Worm (Caenorhabditis elegans) whole organism, L3 larva: Measurements from ENCODE around the gene grld-1.

Source experiments
- aly-2 ChIP-seq: fragments of 150-350 bp; optimal IDR thresholded peaks from 2 replicates; lab custom pipeline; 2014; ENCODE audit warnings: missing biosample characterization, missing genetic modification characterization
- ama-1 ChIP-seq: fragments of 150-350 bp; optimal IDR thresholded peaks from 2 replicates; lab custom pipeline; 2018
- ceh-16 ChIP-seq: sonication (generic microtip); optimal IDR thresholded peaks from 2 replicates; lab custom pipeline; 2017; ENCODE audit warnings: missing biosample characterization, missing genetic modification characterization
- ceh-28 ChIP-seq: fragments of 150-350 bp; optimal IDR thresholded peaks from 2 replicates; lab custom pipeline; 2014; ENCODE audit warnings: missing biosample characterization, missing genetic modification reagents, missing genetic modification characterization
- ceh-82 ChIP-seq: fragments of 150-350 bp; optimal IDR thresholded peaks from 2 replicates; lab custom pipeline; 2014; ENCODE audit warnings: missing biosample characterization, missing genetic modification characterization
- ceh-9 ChIP-seq: sonication (generic microtip); optimal IDR thresholded peaks from 2 replicates; lab custom pipeline; 2018; ENCODE audit warnings: missing biosample characterization, missing genetic modification characterization
- daf-12 ChIP-seq: fragments of 150-350 bp; optimal IDR thresholded peaks from 2 replicates; lab custom pipeline; 2014; ENCODE audit warnings: missing biosample characterization, missing genetic modification reagents, missing genetic modification characterization
- egl-27 ChIP-seq: sonication (generic microtip); optimal IDR thresholded peaks from 4 replicates; lab custom pipeline; 2017; ENCODE audit warnings: missing biosample characterization, missing genetic modification reagents, missing genetic modification characterization
- egl-5 ChIP-seq: fragments of 150-350 bp; optimal IDR thresholded peaks from 2 replicates; lab custom pipeline; 2017; ENCODE audit warnings: missing biosample characterization, missing genetic modification reagents, missing genetic modification characterization, inconsistent platforms
- elt-1 ChIP-seq: fragments of 150-350 bp; optimal IDR thresholded peaks from 2 replicates; lab custom pipeline; 2014; ENCODE audit warnings: missing biosample characterization, missing genetic modification characterization
- elt-2 ChIP-seq: sonication (generic microtip); optimal IDR thresholded peaks from 2 replicates; lab custom pipeline; 2016; ENCODE audit warnings: missing genetic modification reagents, mild to moderate bottlenecking, missing genetic modification characterization, missing compliant biosample characterization
- elt-3 ChIP-seq, 3 experiments: fragments of 150-350 bp in 1 of 3; sonication (generic microtip) in 2 of 3; optimal IDR thresholded peaks; 2 replicates in 2 of 3; 4 replicates in 1 of 3; lab custom pipeline; 2014 to 2017; ENCODE audit warnings: missing biosample characterization in 3 of 3, missing genetic modification characterization in 3 of 3
- eor-1 ChIP-seq, 2 experiments: fragments of 150-350 bp; optimal IDR thresholded peaks; 2 replicates each; lab custom pipeline; 2014 to 2018; ENCODE audit warnings: missing biosample characterization in 2 of 2, missing genetic modification characterization in 2 of 2
- fkh-10 ChIP-seq: sonication (generic microtip); optimal IDR thresholded peaks from 2 replicates; lab custom pipeline; 2017; ENCODE audit warnings: missing biosample characterization, missing genetic modification reagents, missing genetic modification characterization
- fkh-2 ChIP-seq: fragments of 150-350 bp; optimal IDR thresholded peaks from 2 replicates; lab custom pipeline; 2014; ENCODE audit warnings: missing biosample characterization, missing genetic modification reagents, missing genetic modification characterization
- fos-1 ChIP-seq: fragments of 150-350 bp; optimal IDR thresholded peaks from 2 replicates; lab custom pipeline; 2014; ENCODE audit warnings: missing biosample characterization, missing genetic modification characterization
- hmg-11 ChIP-seq: sonication (generic microtip); optimal IDR thresholded peaks from 2 replicates; lab custom pipeline; 2016; ENCODE audit warnings: missing genetic modification characterization, missing compliant biosample characterization
- jun-1 ChIP-seq: fragments of 150-350 bp; optimal IDR thresholded peaks from 2 replicates; lab custom pipeline; 2014; ENCODE audit warnings: missing biosample characterization, missing genetic modification reagents, missing genetic modification characterization
- lin-15B ChIP-seq: fragments of 150-350 bp; optimal IDR thresholded peaks from 2 replicates; lab custom pipeline; 2014; ENCODE audit warnings: missing biosample characterization, missing genetic modification characterization
- lin-39 ChIP-seq: fragments of 150-350 bp; optimal IDR thresholded peaks from 2 replicates; lab custom pipeline; 2018; ENCODE audit warnings: missing biosample characterization, missing genetic modification reagents, missing genetic modification characterization
- lsy-12 ChIP-seq: sonication (generic microtip); optimal IDR thresholded peaks from 2 replicates; lab custom pipeline; 2016; ENCODE audit warnings: mild to moderate bottlenecking, missing genetic modification characterization, missing compliant biosample characterization
- mdl-1 ChIP-seq: fragments of 150-350 bp; optimal IDR thresholded peaks from 2 replicates; lab custom pipeline; 2014; ENCODE audit warnings: missing biosample characterization, missing genetic modification characterization
- nfya-1 ChIP-seq: sonication (generic microtip); optimal IDR thresholded peaks from 2 replicates; lab custom pipeline; 2017; ENCODE audit warnings: missing genetic modification characterization, mild to moderate bottlenecking, missing compliant biosample characterization, antibody characterized with exemption, moderate library complexity; ENCODE audit not compliant: insufficient read depth
- nhr-11 ChIP-seq: fragments of 150-350 bp; optimal IDR thresholded peaks from 2 replicates; lab custom pipeline; 2014; ENCODE audit warnings: missing biosample characterization, missing genetic modification characterization
- nhr-23 ChIP-seq: fragments of 150-350 bp; optimal IDR thresholded peaks from 2 replicates; lab custom pipeline; 2014; ENCODE audit warnings: missing biosample characterization, missing genetic modification reagents, missing genetic modification characterization
- nhr-28 ChIP-seq: fragments of 150-350 bp; optimal IDR thresholded peaks from 2 replicates; lab custom pipeline; 2014; ENCODE audit warnings: missing biosample characterization, missing genetic modification characterization
- nhr-43 ChIP-seq: sonication (generic microtip); optimal IDR thresholded peaks from 2 replicates; lab custom pipeline; 2016; ENCODE audit warnings: mild to moderate bottlenecking, missing genetic modification characterization, missing compliant biosample characterization; ENCODE audit not compliant: poor library complexity, severe bottlenecking
- nhr-67 ChIP-seq: fragments of 150-350 bp; optimal IDR thresholded peaks from 2 replicates; lab custom pipeline; 2014; ENCODE audit warnings: missing biosample characterization, missing genetic modification characterization
- nhr-76 ChIP-seq: fragments of 150-350 bp; sonication (generic microtip); optimal IDR thresholded peaks from 5 replicates; lab custom pipeline; 2014; ENCODE audit warnings: missing biosample characterization, missing genetic modification characterization
- nhr-77 ChIP-seq: fragments of 150-350 bp; optimal IDR thresholded peaks from 2 replicates; lab custom pipeline; 2014; ENCODE audit warnings: missing biosample characterization, missing genetic modification characterization
- pha-4 ChIP-seq: fragments of 150-350 bp; optimal IDR thresholded peaks from 2 replicates; lab custom pipeline; 2014; ENCODE audit warnings: missing biosample characterization, missing genetic modification reagents, missing genetic modification characterization
- pqm-1 ChIP-seq: fragments of 150-350 bp; optimal IDR thresholded peaks from 2 replicates; lab custom pipeline; 2017; ENCODE audit warnings: missing biosample characterization, missing genetic modification characterization, inconsistent platforms
- sea-2 ChIP-seq: fragments of 150-350 bp; sonication (generic microtip); optimal IDR thresholded peaks from 4 replicates; lab custom pipeline; 2014; ENCODE audit warnings: missing biosample characterization, missing genetic modification reagents, missing genetic modification characterization
- skn-1 ChIP-seq: fragments of 150-350 bp; optimal IDR thresholded peaks from 2 replicates; lab custom pipeline; 2014; ENCODE audit warnings: missing biosample characterization, missing genetic modification characterization
- snpc-4 ChIP-seq: fragments of 150-350 bp; optimal IDR thresholded peaks from 2 replicates; lab custom pipeline; 2014; ENCODE audit warnings: missing biosample characterization, missing genetic modification characterization
- tbx-2 ChIP-seq: sonication (generic microtip); optimal IDR thresholded peaks from 2 replicates; lab custom pipeline; 2016; ENCODE audit warnings: mild to moderate bottlenecking, missing genetic modification characterization, missing compliant biosample characterization
- unc-39 ChIP-seq: sonication (generic microtip); optimal IDR thresholded peaks from 4 replicates; lab custom pipeline; 2017; ENCODE audit warnings: missing biosample characterization, missing genetic modification characterization
- unc-62 ChIP-seq: fragments of 150-350 bp; sonication (generic microtip); optimal IDR thresholded peaks from 4 replicates; lab custom pipeline; 2014; ENCODE audit warnings: missing biosample characterization, missing genetic modification reagents, missing genetic modification characterization
- zag-1 ChIP-seq: fragments of 150-350 bp; optimal IDR thresholded peaks from 2 replicates; lab custom pipeline; 2014; ENCODE audit warnings: missing biosample characterization, missing genetic modification characterization
- ztf-11 ChIP-seq: fragments of 150-350 bp; optimal IDR thresholded peaks from 2 replicates; lab custom pipeline; 2014; ENCODE audit warnings: missing biosample characterization, missing genetic modification characterization

Gene grld-1

DNA sequence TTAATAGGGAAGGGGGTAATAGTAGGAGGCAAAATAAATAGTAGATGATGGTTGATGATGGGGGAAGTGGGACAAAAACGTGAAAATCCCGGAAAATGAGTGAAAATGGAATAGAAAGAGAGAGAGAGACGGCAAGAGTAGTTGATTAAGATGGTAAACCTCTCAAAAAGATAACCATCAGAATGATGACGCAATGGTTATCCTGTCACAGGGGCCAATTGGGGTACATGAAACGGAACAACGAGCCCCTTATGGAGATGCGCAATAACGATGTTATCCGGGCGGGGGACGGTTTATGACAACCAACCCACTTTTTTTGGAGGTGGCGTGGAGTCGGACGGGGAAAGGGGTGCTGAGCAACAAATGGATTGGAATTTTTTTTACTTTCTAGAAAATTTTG, 24.1 kb upstream of the grld-1 start:
- TF ChIP-seq snpc-4 (tag; lab: Kevin White, UChicago) (no peak), fkh-2 (tag; lab: Kevin White, UChicago) (no peak), hmg-11 (tag; lab: Kevin White, UChicago) (no peak), lsy-12 (tag; lab: Kevin White, UChicago) (no peak), mdl-1 (no peak), ceh-9 (tag; lab: Kevin White, UChicago) (no peak), nhr-76 (tag; lab: Kevin White, UChicago) (no peak), nhr-67 (no peak), nhr-77 (tag; lab: Kevin White, UChicago) (no peak), elt-3 (tag; optimal IDR thresholded peaks at IDR 0.05; lab: Kevin White, UChicago) (no peak), nfya-1 (tag; lab: Kevin White, UChicago) (no peak), aly-2 (tag; lab: Kevin White, UChicago) (no peak), nhr-11 (tag; lab: Kevin White, UChicago) (no peak), ceh-82 (no peak), pqm-1 (tag; lab: Kevin White, UChicago) (no peak)

DNA sequence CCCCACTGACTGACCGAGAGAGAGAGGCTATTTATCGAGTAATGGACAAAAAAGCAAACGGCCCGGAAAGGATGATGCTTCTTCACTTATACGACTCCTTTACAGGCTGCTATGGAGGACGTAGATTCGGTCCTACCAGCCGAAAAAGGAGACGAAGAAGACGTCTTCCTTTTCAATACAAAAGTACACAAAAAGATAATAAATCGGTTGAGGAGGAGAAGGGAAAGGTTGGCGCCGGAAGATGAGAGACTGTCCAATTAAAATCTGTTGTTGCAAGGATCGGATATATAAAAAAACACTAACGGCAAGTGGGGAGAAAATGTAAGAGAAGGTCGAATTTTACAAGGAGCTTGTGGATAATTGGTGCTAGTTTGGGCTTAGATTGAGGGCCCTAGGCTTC, 23.0 kb upstream of the grld-1 start:
- no peak for TF ChIP-seq jun-1
- no peak for TF ChIP-seq pqm-1 (tag; lab: Kevin White, UChicago)
- no peak for TF ChIP-seq egl-27 (tag; lab: Kevin White, UChicago)
- no peak for TF ChIP-seq lsy-12 (tag; lab: Kevin White, UChicago)
- no peak for TF ChIP-seq ama-1 (lab: Kevin White, UChicago)
- TF ChIP-seq nhr-67, result no peak
- TF ChIP-seq unc-39 (tag; lab: Kevin White, UChicago), result no peak

DNA sequence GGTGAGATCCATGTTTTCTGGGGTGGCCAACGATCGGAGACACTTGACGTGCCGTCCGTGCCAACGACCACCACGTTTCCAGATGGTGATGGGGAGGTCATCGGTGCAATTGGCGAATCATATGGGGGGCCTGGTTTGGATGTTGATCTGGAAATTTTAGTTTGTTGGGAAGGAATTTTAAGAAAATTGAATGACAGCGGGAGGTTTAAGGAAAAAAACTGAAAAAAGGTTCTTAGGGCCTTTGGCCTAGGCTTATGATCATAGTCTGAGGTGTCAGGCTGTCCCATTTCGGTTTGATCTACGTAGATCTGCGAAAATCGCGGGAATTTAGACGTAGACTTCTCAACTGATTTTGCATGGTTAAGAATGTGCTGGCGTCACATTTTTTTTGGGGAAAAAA, 22.1 kb upstream of the grld-1 start, which contains the start of gene col-99:
Gene col-99 (minus strand): TSS at position 101 of the 400 bp plus-strand sequence.
- no peak for TF ChIP-seq nhr-28
- TF ChIP-seq hmg-11 (tag; lab: Kevin White, UChicago), result no peak
- no peak for TF ChIP-seq nhr-76 (tag; lab: Kevin White, UChicago)
- no peak for TF ChIP-seq ceh-82
- no peak for TF ChIP-seq elt-1
- TF ChIP-seq lsy-12 (tag; lab: Kevin White, UChicago), result no peak
- no peak for TF ChIP-seq fos-1
- TF ChIP-seq eor-1 (tag; optimal IDR thresholded peaks at IDR 0.05; lab: Kevin White, UChicago), result no peak
- TF ChIP-seq daf-12, result no peak
- no peak for TF ChIP-seq skn-1
- TF ChIP-seq sea-2 (GFP tag; lab: Kevin White, UChicago), result no peak
- no peak for TF ChIP-seq unc-62 (GFP tag; lab: Kevin White, UChicago)
- no peak for TF ChIP-seq aly-2 (tag; lab: Kevin White, UChicago)
- TF ChIP-seq lin-15B, result no peak
- TF ChIP-seq nhr-77 (tag; lab: Kevin White, UChicago), result no peak
- TF ChIP-seq ztf-11 (tag; lab: Kevin White, UChicago), result no peak
- TF ChIP-seq zag-1 (tag; lab: Kevin White, UChicago), result no peak
- TF ChIP-seq pha-4 (tag; lab: Kevin White, UChicago), result no peak
- no peak for TF ChIP-seq fkh-10

DNA sequence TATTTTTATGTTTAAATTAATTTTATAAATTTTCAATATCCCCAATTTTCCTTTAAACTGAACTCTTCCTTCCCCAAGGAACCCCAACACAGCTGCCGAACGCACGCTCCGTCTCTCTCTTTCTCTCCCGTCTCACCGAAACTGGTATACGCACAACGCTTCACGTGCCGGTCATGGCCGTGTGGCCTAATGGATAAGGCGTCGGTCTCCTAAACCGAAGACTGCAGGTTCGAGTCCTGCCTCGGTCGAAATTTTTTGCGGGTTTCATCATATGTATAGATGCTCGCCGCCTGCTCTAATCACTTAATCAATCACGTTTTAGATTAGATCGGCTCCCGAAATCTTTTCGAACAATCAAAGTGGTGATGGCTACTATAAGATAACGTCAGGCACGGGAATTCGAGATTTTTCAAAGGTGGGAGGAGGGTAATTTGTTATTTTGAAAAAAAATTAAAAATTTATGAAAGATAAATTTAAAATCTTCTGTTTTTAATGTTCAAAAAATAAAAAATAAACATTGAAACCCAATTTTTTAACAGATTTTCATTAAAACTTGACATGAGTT, 18.2 kb upstream of the grld-1 start:
- TF ChIP-seq unc-62 (GFP tag; lab: Kevin White, UChicago) (peak; percentile 26), sea-2 (GFP tag; lab: Kevin White, UChicago) (no peak), elt-1 (peak; percentile 57), mdl-1 (peak; percentile 73), pqm-1 (tag; lab: Kevin White, UChicago) (peak; percentile 1), eor-1 (tag; optimal IDR thresholded peaks at IDR 0.05; lab: Kevin White, UChicago) (no peak), lin-39 (tag; lab: Kevin White, UChicago) (peak; percentile 87), lin-15B (peak; percentile 23), nhr-43 (tag; lab: Kevin White, UChicago) (peak; percentile 45), jun-1 (peak; percentile 22), ceh-28 (tag; lab: Kevin White, UChicago) (no peak), hmg-11 (tag; lab: Kevin White, UChicago) (peak; percentile 94), nfya-1 (tag; lab: Kevin White, UChicago) (peak; percentile 61), ceh-16 (no peak), pha-4 (tag; lab: Kevin White, UChicago) (peak; percentile 56), zag-1 (tag; lab: Kevin White, UChicago) (no peak), egl-5 (tag; lab: Kevin White, UChicago) (peak; percentile 58), nhr-23 (tag; lab: Kevin White, UChicago) (peak; percentile 8), ceh-82 (no peak), elt-2 (tag; lab: Kevin White, UChicago) (peak; percentile 30), tbx-2 (tag; lab: Kevin White, UChicago) (peak; percentile 32)
- TF ChIP-seq, all 47 proteins: peak for 15
